Worm (Caenorhabditis elegans) whole organism, late embryonic: Measurements from ENCODE around the gene T07F12.2.

Experiments used
- ceh-34 ChIP-seq: sonication (generic microtip); optimal IDR thresholded peaks from 2 replicates; lab custom pipeline; 2016; ENCODE audit warnings: mild to moderate bottlenecking, missing genetic modification characterization, missing compliant biosample characterization
- pha-4 ChIP-seq: fragments of 150-350 bp; optimal IDR thresholded peaks from 2 replicates; lab custom pipeline; 2018; ENCODE audit warnings: missing biosample characterization, missing genetic modification reagents, missing genetic modification characterization
- unc-55 ChIP-seq: sonication (generic microtip); optimal IDR thresholded peaks from 2 replicates; lab custom pipeline; 2017; ENCODE audit warnings: missing biosample characterization, missing genetic modification reagents, missing genetic modification characterization

- no peak for TF ChIP-seq pha-4 (tag; lab: Kevin White, UChicago)
- no peak for TF ChIP-seq unc-55 (GFP tag; lab: Kevin White, UChicago)
- TF ChIP-seq ceh-34 (tag; lab: Kevin White, UChicago) = no peak
These were observed 42.9 kb downstream of the T07F12.2 start for ce11 chrX:4932964-4933363.
